Fruit fly (Drosophila melanogaster) whole organism, embryonic: ENCODE measurements around the gene Clc.

Experiments
- BEAF-32 ChIP-seq: fragments of 200-800 bp; sonication (Bioruptor generic); optimal IDR thresholded peaks from 3 replicates; lab custom pipeline; 2017; ENCODE audit warnings: missing biosample characterization, missing genetic modification characterization, mild to moderate bottlenecking, moderate library complexity, missing genetic modification reagents
- CG1024 ChIP-seq: fragments of 200-800 bp; sonication (Bioruptor generic); IDR thresholded peaks from 2 replicates; pipeline ENCODE4 v1.3.6; 2022; ENCODE audit warnings: missing biosample characterization, missing genetic modification characterization
- CG12071 ChIP-seq: fragments of 200-800 bp; sonication (Bioruptor generic); optimal IDR thresholded peaks from 3 replicates; lab custom pipeline; 2018; ENCODE audit warnings: missing biosample characterization, mild to moderate bottlenecking, missing genetic modification characterization
- CG12744 ChIP-seq: fragments of 200-800 bp; sonication (Bioruptor generic); optimal IDR thresholded peaks from 2 replicates; lab custom pipeline; 2016; ENCODE audit warnings: missing biosample characterization, missing genetic modification characterization
- CG14441 ChIP-seq: fragments of 200-800 bp; sonication (Bioruptor generic); IDR thresholded peaks from 2 replicates; pipeline ENCODE4 v1.3.6; 2022; ENCODE audit warnings: missing biosample characterization, missing genetic modification characterization
- CG14710 ChIP-seq: fragments of 200-800 bp; sonication (Bioruptor generic); optimal IDR thresholded peaks from 3 replicates; lab custom pipeline; 2019; ENCODE audit warnings: missing biosample characterization, mild to moderate bottlenecking, missing genetic modification characterization, moderate library complexity
- CG15269 ChIP-seq: fragments of 200-800 bp; sonication (Bioruptor generic); optimal IDR thresholded peaks from 2 replicates; lab custom pipeline; 2018; ENCODE audit warnings: missing biosample characterization, mild to moderate bottlenecking, missing genetic modification characterization, moderate library complexity
- CG1647 ChIP-seq: fragments of 200-800 bp; sonication (Bioruptor generic); optimal IDR thresholded peaks from 3 replicates; lab custom pipeline; 2016; ENCODE audit warnings: missing biosample characterization, missing genetic modification characterization
- CG17568 ChIP-seq: fragments of 200-800 bp; sonication (Bioruptor generic); optimal IDR thresholded peaks from 2 replicates; lab custom pipeline; 2018; ENCODE audit warnings: missing biosample characterization, mild to moderate bottlenecking, missing genetic modification characterization, moderate library complexity
- CG17802 ChIP-seq: fragments of 200-800 bp; sonication (Bioruptor generic); optimal IDR thresholded peaks from 2 replicates; lab custom pipeline; 2018; ENCODE audit warnings: missing biosample characterization, mild to moderate bottlenecking, missing genetic modification characterization, moderate library complexity
- CG1792 ChIP-seq: fragments of 200-800 bp; sonication (Bioruptor generic); optimal IDR thresholded peaks from 2 replicates; lab custom pipeline; 2016; ENCODE audit warnings: missing biosample characterization, missing genetic modification characterization
- CG6791 ChIP-seq: fragments of 200-800 bp; sonication (Bioruptor generic); IDR thresholded peaks from 3 replicates; pipeline ENCODE4 v1.3.6; 2022; ENCODE audit warnings: missing biosample characterization, missing genetic modification characterization; ENCODE audit not compliant: partially characterized antibody
- CG7357 ChIP-seq: fragments of 200-800 bp; sonication (Bioruptor generic); IDR thresholded peaks from 3 replicates; pipeline ENCODE4 v1.3.6; 2022; ENCODE audit warnings: missing biosample characterization, missing genetic modification characterization
- CG8290 ChIP-seq, 3 experiments: fragments of 200-800 bp; sonication (Bioruptor generic); optimal IDR thresholded peaks; 2 replicates each; lab custom pipeline; 2016 to 2019; ENCODE audit warnings: missing biosample characterization in 3 of 3, missing genetic modification characterization in 3 of 3, mild to moderate bottlenecking in 2 of 3, moderate library complexity in 1 of 3
- CoRest ChIP-seq: fragments of 200-800 bp; sonication (Bioruptor generic); optimal IDR thresholded peaks from 3 replicates; lab custom pipeline; 2018; ENCODE audit warnings: missing biosample characterization, mild to moderate bottlenecking, missing genetic modification characterization, moderate library complexity
- Dbx ChIP-seq: fragments of 200-800 bp; sonication (Bioruptor generic); IDR thresholded peaks from 3 replicates; pipeline ENCODE4 v1.3.6; 2022; ENCODE audit warnings: missing biosample characterization, missing genetic modification characterization
- Dfd ChIP-seq, 2 experiments: fragments of >200 bp; optimal IDR thresholded peaks; 2 replicates each; lab custom pipeline; 2017; ENCODE audit warnings: missing biosample characterization in 2 of 2, missing genetic modification characterization in 2 of 2
- HHEX ChIP-seq: fragments of 200-800 bp; sonication (Bioruptor generic); optimal IDR thresholded peaks from 3 replicates; lab custom pipeline; 2017; ENCODE audit warnings: missing biosample characterization, mild to moderate bottlenecking, missing genetic modification characterization, missing genetic modification reagents
- HLH54F ChIP-seq: fragments of 200-800 bp; sonication (Bioruptor generic); optimal IDR thresholded peaks from 3 replicates; lab custom pipeline; 2016; ENCODE audit warnings: missing biosample characterization, missing genetic modification characterization
- Myb ChIP-seq: fragments of 200-800 bp; sonication (Bioruptor generic); optimal IDR thresholded peaks from 2 replicates; lab custom pipeline; 2016; ENCODE audit warnings: missing biosample characterization, missing genetic modification characterization
- Side ChIP-seq: fragments of 200-800 bp; sonication (Bioruptor generic); optimal IDR thresholded peaks from 2 replicates; lab custom pipeline; 2016; ENCODE audit warnings: missing biosample characterization, missing genetic modification characterization
- Ssrp ChIP-seq: fragments of 200-800 bp; sonication (Bioruptor generic); optimal IDR thresholded peaks from 2 replicates; lab custom pipeline; 2018; ENCODE audit warnings: missing biosample characterization, mild to moderate bottlenecking, missing genetic modification characterization, moderate library complexity
- ab ChIP-seq: fragments of 200-800 bp; sonication (Bioruptor generic); optimal IDR thresholded peaks from 2 replicates; lab custom pipeline; 2016; ENCODE audit warnings: missing biosample characterization, missing genetic modification characterization
- ac ChIP-seq: fragments of 200-800 bp; sonication (Bioruptor generic); optimal IDR thresholded peaks from 3 replicates; lab custom pipeline; 2017; ENCODE audit warnings: missing biosample characterization, mild to moderate bottlenecking, missing genetic modification characterization
- az2 ChIP-seq: fragments of 200-800 bp; sonication (Bioruptor generic); optimal IDR thresholded peaks from 3 replicates; lab custom pipeline; 2016; ENCODE audit warnings: missing biosample characterization, missing genetic modification characterization
- cato ChIP-seq: fragments of 200-800 bp; sonication (Bioruptor generic); optimal IDR thresholded peaks from 2 replicates; lab custom pipeline; 2016; ENCODE audit warnings: missing biosample characterization, missing genetic modification characterization, borderline replicate concordance
- caup ChIP-seq: fragments of 200-800 bp; sonication (Bioruptor generic); optimal IDR thresholded peaks from 3 replicates; lab custom pipeline; 2017; ENCODE audit warnings: missing biosample characterization, mild to moderate bottlenecking, missing genetic modification characterization, moderate library complexity; ENCODE audit not compliant: severe bottlenecking
- disco-r ChIP-seq: fragments of 200-800 bp; sonication (Bioruptor generic); optimal IDR thresholded peaks from 2 replicates; lab custom pipeline; 2016; ENCODE audit warnings: missing biosample characterization, missing genetic modification characterization
- ewg ChIP-seq: fragments of 200-800 bp; sonication (Bioruptor generic); optimal IDR thresholded peaks from 3 replicates; lab custom pipeline; 2017; ENCODE audit warnings: mild to moderate bottlenecking, missing biosample characterization, missing genetic modification reagents, missing genetic modification characterization
- fd102C ChIP-seq: fragments of 200-800 bp; sonication (Bioruptor generic); optimal IDR thresholded peaks from 2 replicates; lab custom pipeline; 2018; ENCODE audit warnings: missing biosample characterization, mild to moderate bottlenecking, missing genetic modification characterization, moderate library complexity
- fd64A ChIP-seq: fragments of 200-800 bp; sonication (Bioruptor generic); optimal IDR thresholded peaks from 3 replicates; lab custom pipeline; 2018; ENCODE audit warnings: missing biosample characterization, mild to moderate bottlenecking, missing genetic modification characterization
- gcm ChIP-seq: fragments of 200-800 bp; sonication (Bioruptor generic); optimal IDR thresholded peaks from 2 replicates; lab custom pipeline; 2019; ENCODE audit warnings: missing biosample characterization, mild to moderate bottlenecking, missing genetic modification characterization, moderate library complexity
- gsb ChIP-seq: fragments of 200-800 bp; sonication (Bioruptor generic); IDR thresholded peaks from 2 replicates; pipeline ENCODE4 v1.3.6; 2022; ENCODE audit warnings: missing biosample characterization, missing genetic modification characterization
- jing ChIP-seq: fragments of 200-800 bp; sonication (Bioruptor generic); optimal IDR thresholded peaks from 2 replicates; lab custom pipeline; 2018; ENCODE audit warnings: missing biosample characterization, mild to moderate bottlenecking, missing genetic modification characterization
- onecut ChIP-seq: fragments of 200-800 bp; sonication (Bioruptor generic); IDR thresholded peaks from 2 replicates; pipeline ENCODE4 v1.3.6; 2022; ENCODE audit warnings: missing biosample characterization, missing genetic modification characterization
- p53 ChIP-seq: fragments of 200-800 bp; sonication (Bioruptor generic); optimal IDR thresholded peaks from 2 replicates; lab custom pipeline; 2016; ENCODE audit warnings: missing biosample characterization, missing genetic modification characterization
- pb ChIP-seq: fragments of 200-800 bp; sonication (Bioruptor generic); optimal IDR thresholded peaks from 3 replicates; lab custom pipeline; 2016; ENCODE audit warnings: missing biosample characterization, missing genetic modification characterization
- repo ChIP-seq: fragments of 200-800 bp; sonication (Bioruptor generic); optimal IDR thresholded peaks from 2 replicates; lab custom pipeline; 2016; ENCODE audit warnings: missing biosample characterization, missing genetic modification characterization
- salm ChIP-seq: fragments of 200-800 bp; sonication (Bioruptor generic); optimal IDR thresholded peaks from 2 replicates; lab custom pipeline; 2018; ENCODE audit warnings: missing biosample characterization, mild to moderate bottlenecking, missing genetic modification characterization
- sens-2 ChIP-seq: fragments of 200-800 bp; sonication (Bioruptor generic); IDR thresholded peaks from 2 replicates; pipeline ENCODE4 v1.3.6; 2022; ENCODE audit warnings: missing biosample characterization, missing genetic modification characterization
- stwl ChIP-seq: fragments of 200-800 bp; sonication (Bioruptor generic); optimal IDR thresholded peaks from 3 replicates; lab custom pipeline; 2018; ENCODE audit warnings: missing biosample characterization, mild to moderate bottlenecking, missing genetic modification characterization, moderate library complexity
- trh ChIP-seq: fragments of 200-800 bp; sonication (Bioruptor generic); optimal IDR thresholded peaks from 2 replicates; lab custom pipeline; 2016; ENCODE audit warnings: missing biosample characterization, missing genetic modification characterization
- twi ChIP-seq: fragments of 200-800 bp; optimal IDR thresholded peaks from 2 replicates; lab custom pipeline; 2019; ENCODE audit warnings: missing biosample characterization, mild to moderate bottlenecking, missing genetic modification characterization, moderate library complexity
- tx ChIP-seq: fragments of 200-800 bp; sonication (Bioruptor generic); optimal IDR thresholded peaks from 2 replicates; lab custom pipeline; 2016; ENCODE audit warnings: missing biosample characterization, missing genetic modification characterization
- unpg ChIP-seq: fragments of 200-800 bp; sonication (Bioruptor generic); optimal IDR thresholded peaks from 3 replicates; lab custom pipeline; 2018; ENCODE audit warnings: missing biosample characterization, mild to moderate bottlenecking, missing genetic modification characterization, moderate library complexity
- vvl ChIP-seq: fragments of 200-800 bp; sonication (Bioruptor generic); IDR thresholded peaks from 2 replicates; pipeline ENCODE4 v1.3.6; 2022; ENCODE audit warnings: missing biosample characterization, missing genetic modification characterization
- zen2 ChIP-seq: fragments of 200-800 bp; sonication (Bioruptor generic); IDR thresholded peaks from 3 replicates; pipeline ENCODE4 v1.3.6; 2022; ENCODE audit warnings: missing biosample characterization, missing genetic modification characterization; ENCODE audit not compliant: partially characterized antibody

Gene Clc

dm6 chr3L:20241987-20242982, 1.4 kb downstream of the Clc start (continued):
- TF ChIP-seq CG1792 (GFP tag; lab: Kevin White, UChicago) = no peak
- peak; percentile 77 for TF ChIP-seq CG14441 (GFP tag; lab: Robert Waterston, UW)
- TF ChIP-seq BEAF-32 (GFP tag; lab: Kevin White, UChicago) = peak; percentile 76
- 0 out of 2 replicates have a peak, but pooled peaks have one; percentile 10 for TF ChIP-seq onecut (GFP tag; lab: Robert Waterston, UW)
- TF ChIP-seq twi (tag; lab: Kevin White, UChicago) = peak; percentile 27
- no peak; the same call in 2 of the 3 replicates for TF ChIP-seq CG7357
- TF ChIP-seq fd102C (GFP tag; lab: Kevin White, UChicago) = no peak
- TF ChIP-seq fd64A (GFP tag; lab: Kevin White, UChicago) = no peak
- no peak for TF ChIP-seq Side (GFP tag; lab: Kevin White, UChicago)
- peak; percentile 25 for TF ChIP-seq ewg (GFP tag; lab: Kevin White, UChicago)
- TF ChIP-seq HLH54F (GFP tag; lab: Kevin White, UChicago) = no peak
- no peak for TF ChIP-seq sens-2 (GFP tag; lab: Robert Waterston, UW)
- TF ChIP-seq gsb (GFP tag; lab: Robert Waterston, UW) = 0 out of 2 replicates have a peak, but pooled peaks have one; percentile 5
- TF ChIP-seq CG8290 (GFP tag; optimal IDR thresholded peaks at IDR 0.05; lab: Kevin White, UChicago) = no peak
- TF ChIP-seq CG8290 (tag; optimal IDR thresholded peaks at IDR 0.05; lab: Kevin White, UChicago) = peak in 1 of 2 experiments; percentile 48
- TF ChIP-seq CoRest (tag; lab: Kevin White, UChicago) = peak; percentile 79
- peak; percentile 45; the same call in 1 of the 3 replicates for TF ChIP-seq CG6791 (GFP tag; lab: Robert Waterston, UW)
- TF ChIP-seq Dbx (GFP tag; lab: Robert Waterston, UW) = peak; percentile 24; the same call in 2 of the 3 replicates
- peak; percentile 33 for TF ChIP-seq unpg
- no peak for TF ChIP-seq ab (GFP tag; lab: Kevin White, UChicago)
- peak; percentile 61 for TF ChIP-seq caup (GFP tag; lab: Kevin White, UChicago)
- no peak for TF ChIP-seq pb (GFP tag; lab: Kevin White, UChicago)
- TF ChIP-seq Myb (GFP tag; lab: Kevin White, UChicago) = no peak
- TF ChIP-seq Ssrp = peak; percentile 60
- TF ChIP-seq gcm (GFP tag; lab: Kevin White, UChicago) = peak; percentile 83
- TF ChIP-seq disco-r (GFP tag; lab: Kevin White, UChicago) = no peak
- no peak for TF ChIP-seq p53
- no peak for TF ChIP-seq repo
- no peak for TF ChIP-seq CG12744 (GFP tag; lab: Kevin White, UChicago)
- TF ChIP-seq Dfd (GFP tag; optimal IDR thresholded peaks at IDR 0.05; lab: Kevin White, UChicago) = no peak
- no peak for TF ChIP-seq CG17568 (GFP tag; lab: Kevin White, UChicago)
- peak; percentile 45; the same call in 1 of the 3 replicates for TF ChIP-seq zen2 (GFP tag; lab: Robert Waterston, UW)
- peak; percentile 69; the same call in 1 of the 2 replicates for TF ChIP-seq CG1024 (GFP tag; lab: Robert Waterston, UW)
- no peak for TF ChIP-seq CG12071 (GFP tag; lab: Kevin White, UChicago)
- TF ChIP-seq HHEX (GFP tag; lab: Kevin White, UChicago) = peak; percentile 2
- no peak for TF ChIP-seq CG17802 (tag; lab: Kevin White, UChicago)
- no peak for TF ChIP-seq cato (GFP tag; lab: Kevin White, UChicago)
- TF ChIP-seq salm (tag; lab: Kevin White, UChicago) = no peak
- TF ChIP-seq stwl (tag; lab: Kevin White, UChicago) = peak; percentile 7
- TF ChIP-seq tx (GFP tag; lab: Kevin White, UChicago) = no peak
- no peak for TF ChIP-seq ac (GFP tag; lab: Kevin White, UChicago)
- peak; percentile 27 for TF ChIP-seq az2
- peak; percentile 3 for TF ChIP-seq trh (GFP tag; lab: Kevin White, UChicago)
- TF ChIP-seq CG1647 (GFP tag; lab: Kevin White, UChicago) = no peak
- peak; percentile 48 for TF ChIP-seq CG14710 (tag; lab: Kevin White, UChicago)
- peak; percentile 50; the same call in 1 of the 2 replicates for TF ChIP-seq vvl (GFP tag; lab: Robert Waterston, UW)
- peak; percentile 7 for TF ChIP-seq jing (GFP tag; lab: Kevin White, UChicago)
- TF ChIP-seq CG15269 = peak; percentile 65
